Fruit fly (Drosophila melanogaster) whole organism, embryonic: Measurements from ENCODE around the gene CG12768.

Experiments
- CG12942 ChIP-seq: fragments of 200-800 bp; sonication (Bioruptor generic); optimal IDR thresholded peaks from 3 replicates; lab custom pipeline; 2016; ENCODE audit warnings: missing biosample characterization, missing genetic modification characterization
- CG4854 ChIP-seq: fragments of 200-800 bp; sonication (Bioruptor generic); optimal IDR thresholded peaks from 2 replicates; lab custom pipeline; 2016; ENCODE audit warnings: missing biosample characterization, missing genetic modification characterization, inconsistent platforms
- CG7987 ChIP-seq: fragments of 200-800 bp; sonication (Bioruptor generic); optimal IDR thresholded peaks from 2 replicates; lab custom pipeline; 2018; ENCODE audit warnings: missing biosample characterization, mild to moderate bottlenecking, missing genetic modification characterization, moderate library complexity
- CG8290 ChIP-seq, 3 experiments: fragments of 200-800 bp; sonication (Bioruptor generic); optimal IDR thresholded peaks; 2 replicates each; lab custom pipeline; 2016 to 2019; ENCODE audit warnings: missing biosample characterization in 3 of 3, missing genetic modification characterization in 3 of 3, mild to moderate bottlenecking in 2 of 3, moderate library complexity in 1 of 3
- CTCF ChIP-seq: fragments of 200-800 bp; sonication (Bioruptor generic); optimal IDR thresholded peaks from 2 replicates; lab custom pipeline; 2017; ENCODE audit warnings: missing biosample characterization, mild to moderate bottlenecking, missing genetic modification characterization, moderate library complexity
- D19B ChIP-seq: fragments of 200-800 bp; sonication (Bioruptor generic); optimal IDR thresholded peaks from 2 replicates; lab custom pipeline; 2017; ENCODE audit warnings: missing biosample characterization, mild to moderate bottlenecking, missing genetic modification characterization
- HLH4C ChIP-seq: fragments of 200-800 bp; sonication (Bioruptor generic); IDR thresholded peaks from 3 replicates; pipeline ENCODE4 v1.3.6; 2022; ENCODE audit warnings: missing biosample characterization, missing genetic modification characterization; ENCODE audit not compliant: partially characterized antibody
- Jarid2 ChIP-seq: fragments of 200-800 bp; sonication (Bioruptor generic); optimal IDR thresholded peaks from 3 replicates; lab custom pipeline; 2017; ENCODE audit warnings: mild to moderate bottlenecking, missing biosample characterization, missing genetic modification reagents, missing genetic modification characterization
- nau ChIP-seq: fragments of 200-800 bp; sonication (Bioruptor generic); optimal IDR thresholded peaks from 3 replicates; lab custom pipeline; 2017; ENCODE audit warnings: missing biosample characterization, mild to moderate bottlenecking, missing genetic modification characterization, missing genetic modification reagents
- nerfin-1 ChIP-seq: fragments of 200-800 bp; sonication (Bioruptor generic); optimal IDR thresholded peaks from 3 replicates; lab custom pipeline; 2019; ENCODE audit warnings: missing biosample characterization, mild to moderate bottlenecking, missing genetic modification characterization, moderate library complexity
- scrt ChIP-seq: fragments of 200-800 bp; sonication (Bioruptor generic); optimal IDR thresholded peaks from 2 replicates; lab custom pipeline; 2018; ENCODE audit warnings: missing biosample characterization, mild to moderate bottlenecking, missing genetic modification characterization, moderate library complexity
- sens ChIP-seq: fragments of 200-800 bp; sonication (Bioruptor generic); peaks from one replicate; lab custom pipeline; 2016; ENCODE audit warnings: missing biosample characterization, missing genetic modification characterization
- toy ChIP-seq: fragments of 200-800 bp; sonication (Bioruptor generic); IDR thresholded peaks from 2 replicates; pipeline ENCODE4 v1.3.6; 2022; ENCODE audit warnings: missing biosample characterization, missing genetic modification characterization

dm6 chr3L:22960322-22960721, 50.0 kb downstream of the CG12768 start:
- TF ChIP-seq CG4854 (no peak), nerfin-1 (tag; lab: Kevin White, UChicago) (no peak), nau (no peak), CG12942 (no peak), CG7987 (GFP tag; lab: Kevin White, UChicago) (no peak), scrt (GFP tag; lab: Kevin White, UChicago) (no peak), D19B (GFP tag; lab: Kevin White, UChicago) (no peak), Jarid2 (GFP tag; lab: Kevin White, UChicago) (no peak), HLH4C (no peak), CTCF (no peak), toy (GFP tag; lab: Robert Waterston, UW) (no peak), CG8290 (GFP tag; optimal IDR thresholded peaks at IDR 0.05; lab: Kevin White, UChicago) (no peak), CG8290 (tag; optimal IDR thresholded peaks at IDR 0.05; lab: Kevin White, UChicago) (no peak), sens (no peak)
